Fruit fly (Drosophila melanogaster): Measurements from ENCODE around the gene kuz.

DNA sequence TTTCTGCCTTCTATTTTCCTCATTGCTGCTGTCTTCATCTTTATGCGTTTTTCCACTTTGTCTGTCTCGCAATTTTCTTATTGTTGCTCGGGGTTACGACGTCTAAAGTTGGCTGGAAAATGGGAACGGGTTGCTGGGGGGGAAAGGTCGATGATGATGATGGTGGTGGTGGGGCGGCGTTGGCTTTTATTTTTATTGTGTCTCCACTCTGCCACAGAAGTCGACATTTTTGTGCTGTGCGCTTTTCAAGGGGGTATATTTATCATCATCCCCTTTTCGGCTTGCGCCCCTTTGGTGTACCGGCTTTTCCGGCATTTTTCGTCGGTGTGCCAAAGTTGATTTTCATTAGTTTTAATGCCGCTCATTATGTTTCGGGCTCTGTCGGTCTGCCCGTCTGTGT, 5.5 kb downstream of the kuz start:
- TF ChIP-seq CTCF (optimal IDR thresholded peaks at IDR 0.05) (no peak), CG8478 (optimal IDR thresholded peaks at IDR 0.05) (no peak)
